Worm (Caenorhabditis elegans): ENCODE measurements around the gene clec-119.
A peak's percentile ranks its signal among the peaks of the same experiment; 100 is the strongest.

The clec-119 gene

ce11 chrII:1242475-1242874 lies 13.3 kb upstream of the clec-119 start (continued):
- TF ChIP-seq mes-2 (tag; optimal IDR thresholded peaks at IDR 0.05; ENCODE audit: poor library complexity, severe bottlenecking) (peak; percentile 55), Y105C5A.15 (GFP tag; IDR thresholded peaks at IDR 0.05) (no peak), daf-16 (GFP tag; optimal IDR thresholded peaks at IDR 0.05) (peak in 1 of 2 experiments; percentile 88), daf-16 (tag; optimal IDR thresholded peaks at IDR 0.05) (peak; percentile 64), F44E2.7 (GFP tag; IDR thresholded peaks at IDR 0.05) (no peak), nhr-6 (tag; optimal IDR thresholded peaks at IDR 0.05) (peak; percentile 53), T26A8.4 (GFP tag; IDR thresholded peaks at IDR 0.05) (peak; percentile 62)

- TF ChIP-seq ceh-44 (GFP tag; IDR thresholded peaks at IDR 0.05) (no peak), php-3 (GFP tag; IDR thresholded peaks at IDR 0.05) (no peak), nhr-6 (tag; optimal IDR thresholded peaks at IDR 0.05) (no peak), nhr-102 (tag; optimal IDR thresholded peaks at IDR 0.05) (peak; percentile 12), egl-43 (GFP tag; IDR thresholded peaks at IDR 0.05) (0 out of 2 replicates have a peak, but pooled peaks have one; percentile 32), mxl-3 (GFP tag; optimal IDR thresholded peaks at IDR 0.05) (peak; percentile 91), mdl-1 (tag; optimal IDR thresholded peaks at IDR 0.05) (peak in 1 of 2 experiments; percentile 18), snpc-4 (tag; optimal IDR thresholded peaks at IDR 0.05) (no peak), saeg-2 (GFP tag; IDR thresholded peaks at IDR 0.05) (0 out of 2 replicates have a peak, but pooled peaks have one; percentile 30), hlh-30 (tag; optimal IDR thresholded peaks at IDR 0.05; ENCODE audit: insufficient read depth) (peak; percentile 11), tag-97 (GFP tag; IDR thresholded peaks at IDR 0.05) (no peak), hlh-11 (tag; optimal IDR thresholded peaks at IDR 0.05) (peak; percentile 50), rbr-2 (tag; optimal IDR thresholded peaks at IDR 0.05) (no peak), set-16 (GFP tag; IDR thresholded peaks at IDR 0.05) (peak; percentile 20; the same call in 1 of the 2 replicates)
Measured at ce11 chrII:1244420-1244959, 11.2 kb upstream of the clec-119 start.

ce11 chrII:1245783-1246182 lies 10.0 kb upstream of the clec-119 start:
- TF ChIP-seq lin-29 (GFP tag; IDR thresholded peaks at IDR 0.05): no peak
- no peak for TF ChIP-seq nhr-6 (tag; optimal IDR thresholded peaks at IDR 0.05)
- TF ChIP-seq mdl-1 (tag; optimal IDR thresholded peaks at IDR 0.05): no peak
- TF ChIP-seq dve-1 (tag; optimal IDR thresholded peaks at IDR 0.05; ENCODE audit: insufficient read depth): no peak
- TF ChIP-seq skn-1 (tag; optimal IDR thresholded peaks at IDR 0.05): no peak
- no peak for TF ChIP-seq egl-27 (tag; optimal IDR thresholded peaks at IDR 0.05)
- no peak for TF ChIP-seq ces-1 (GFP tag; optimal IDR thresholded peaks at IDR 0.05)
- TF ChIP-seq rbr-2 (tag; optimal IDR thresholded peaks at IDR 0.05): no peak

ce11 chrII:1246855-1247259 lies 8.9 kb upstream of the clec-119 start:
- TF ChIP-seq hif-1 (tag; optimal IDR thresholded peaks at IDR 0.05) (peak in 1 of 2 experiments; percentile 84), nhr-11 (tag; optimal IDR thresholded peaks at IDR 0.05) (peak; percentile 39), egl-27 (tag; optimal IDR thresholded peaks at IDR 0.05) (no peak), spr-1 (tag; optimal IDR thresholded peaks at IDR 0.05) (peak; percentile 85), ZK337.2 (GFP tag; IDR thresholded peaks at IDR 0.05) (no peak), attf-4 (tag; optimal IDR thresholded peaks at IDR 0.05) (peak; percentile 20), R02D3.7 (tag; optimal IDR thresholded peaks at IDR 0.05) (no peak), nhr-77 (tag; optimal IDR thresholded peaks at IDR 0.05) (peak; percentile 53), rbr-2 (tag; optimal IDR thresholded peaks at IDR 0.05) (peak; percentile 80), lsy-2 (tag; optimal IDR thresholded peaks at IDR 0.05) (peak; percentile 69 to 75), ceh-28 (tag; optimal IDR thresholded peaks at IDR 0.05) (peak; percentile 60), spr-3 (GFP tag; optimal IDR thresholded peaks at IDR 0.05) (peak; percentile 61), egl-43 (GFP tag; IDR thresholded peaks at IDR 0.05) (peak; percentile 89), nhr-25 (tag; optimal IDR thresholded peaks at IDR 0.05; ENCODE audit: borderline replicate concordance, insufficient read depth) (peak; percentile 76), aha-1 (tag) (peak; percentile 99), T20F7.1 (GFP tag; optimal IDR thresholded peaks at IDR 0.05) (no peak), F26F4.8 (GFP tag; conservative IDR thresholded peaks at IDR 0.05) (no peak), Y75B8A.6 (GFP tag; IDR thresholded peaks at IDR 0.05) (no peak), ceh-20 (GFP tag; IDR thresholded peaks at IDR 0.05) (peak; percentile 69), set-16 (GFP tag; IDR thresholded peaks at IDR 0.05) (peak; percentile 100), vab-7 (GFP tag; IDR thresholded peaks at IDR 0.05) (0 out of 2 replicates have a peak, but pooled peaks have one; percentile 34), zip-2 (tag; optimal IDR thresholded peaks at IDR 0.05) (no peak), pha-4 (GFP tag; IDR thresholded peaks at IDR 0.05) (peak; percentile 77; the same call in 1 of the 2 replicates), pha-4 (tag; optimal IDR thresholded peaks at IDR 0.05) (no peak), mxl-3 (GFP tag; optimal IDR thresholded peaks at IDR 0.05) (peak; percentile 99)
